Fruit fly (Drosophila melanogaster): Measurements from ENCODE around the gene BBS8.
A peak's percentile ranks its signal among the peaks of the same experiment; 100 is the strongest.

The BBS8 gene

DNA sequence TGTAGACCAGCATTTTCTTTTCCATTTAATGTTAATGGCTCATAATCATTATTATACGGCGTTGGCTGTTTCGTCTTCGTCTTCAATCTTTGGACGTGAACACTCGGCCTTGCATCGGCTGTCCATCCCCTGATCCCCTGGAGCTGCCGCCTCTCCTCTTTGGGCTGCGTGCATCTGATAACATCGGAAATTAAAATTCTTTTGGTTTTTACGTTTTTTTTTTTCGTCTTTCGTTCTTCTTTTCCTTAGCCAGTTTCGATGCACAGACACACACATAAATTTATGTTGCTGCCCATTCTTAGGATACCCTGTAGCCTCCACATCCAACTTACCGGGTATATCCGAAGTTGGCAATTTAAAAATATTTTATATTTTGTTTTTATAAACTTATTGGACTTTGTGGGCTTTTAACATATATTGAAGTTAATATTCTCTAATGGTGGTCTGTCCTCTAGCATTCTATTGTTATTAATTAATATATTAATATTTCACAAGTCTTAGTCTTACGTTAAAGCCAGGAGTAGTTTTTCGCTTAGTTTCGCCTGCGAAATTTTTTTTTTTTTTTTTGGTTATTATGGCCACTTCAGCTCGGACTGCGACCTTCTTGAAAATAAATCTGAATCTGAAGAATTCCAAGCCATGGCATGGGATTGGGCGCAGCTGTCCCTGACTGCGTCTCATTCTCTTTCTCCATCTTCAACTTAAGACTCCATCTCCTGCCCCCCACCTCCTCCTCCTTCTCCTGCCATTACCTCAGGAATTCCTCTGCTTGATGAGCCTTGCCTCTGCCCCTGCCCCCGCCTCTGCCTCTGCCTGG, 18.2 kb downstream of the BBS8 start (continued):
- TF ChIP-seq CG12659 (GFP tag; optimal IDR thresholded peaks at IDR 0.05) (no peak), CG3407 (GFP tag; optimal IDR thresholded peaks at IDR 0.05) (peak; percentile 23), CG15269 (tag; optimal IDR thresholded peaks at IDR 0.05) (no peak), Abd-B (GFP tag; optimal IDR thresholded peaks at IDR 0.05) (peak; percentile 9), CG30020 (tag; optimal IDR thresholded peaks at IDR 0.05) (peak; percentile 24), jigr1 (GFP tag; IDR thresholded peaks at IDR 0.05) (0 out of 3 replicates have a peak, but pooled peaks have one; percentile 11), CG2120 (GFP tag; optimal IDR thresholded peaks at IDR 0.05) (no peak), Oli (tag; optimal IDR thresholded peaks at IDR 0.05) (peak; percentile 62), CG30431 (GFP tag; optimal IDR thresholded peaks at IDR 0.05) (peak; percentile 58), unpg (GFP tag; optimal IDR thresholded peaks at IDR 0.05) (peak; percentile 55), CoRest (tag; optimal IDR thresholded peaks at IDR 0.05) (peak; percentile 55), Optix (GFP tag; IDR thresholded peaks at IDR 0.05) (peak; percentile 29; the same call in 1 of the 3 replicates), Lhr (GFP tag; optimal IDR thresholded peaks at IDR 0.05) (peak; percentile 35), CG17361 (GFP tag; IDR thresholded peaks at IDR 0.05) (peak; percentile 77), HmgZ (tag; optimal IDR thresholded peaks at IDR 0.05) (no peak), Six4 (GFP tag; optimal IDR thresholded peaks at IDR 0.05) (peak; percentile 32), Sox100B (GFP tag; optimal IDR thresholded peaks at IDR 0.05) (peak; percentile 52), hb (GFP tag; IDR thresholded peaks at IDR 0.05; ENCODE audit: partially characterized antibody) (no peak), CG4820 (GFP tag; optimal IDR thresholded peaks at IDR 0.05) (peak; percentile 1), TFAM (GFP tag; optimal IDR thresholded peaks at IDR 0.05) (no peak), Blimp-1 (GFP tag; optimal IDR thresholded peaks at IDR 0.05) (peak; percentile 46), CG15696 (tag; optimal IDR thresholded peaks at IDR 0.05) (peak; percentile 89), CG13894 (tag; optimal IDR thresholded peaks at IDR 0.05) (no peak), luna (GFP tag; optimal IDR thresholded peaks at IDR 0.05) (no peak), CG10543 (GFP tag; optimal IDR thresholded peaks at IDR 0.05) (no peak), lola (GFP tag; optimal IDR thresholded peaks at IDR 0.05) (peak in 1 of 3 experiments; percentile 95), crol (GFP tag; IDR thresholded peaks at IDR 0.05) (peak; percentile 73), Hr3 (GFP tag; optimal IDR thresholded peaks at IDR 0.05) (peak; percentile 38), Chrac-16 (GFP tag; optimal IDR thresholded peaks at IDR 0.05) (peak; percentile 49), sqz (GFP tag; optimal IDR thresholded peaks at IDR 0.05) (peak; percentile 72), CG17829 (tag; optimal IDR thresholded peaks at IDR 0.05) (peak; percentile 84), esg (GFP tag; conservative IDR thresholded peaks at IDR 0.05) (peak; percentile 17; the same call in 1 of the 2 replicates), CG7556 (GFP tag; optimal IDR thresholded peaks at IDR 0.05) (peak; percentile 65), YL-1 (GFP tag; optimal IDR thresholded peaks at IDR 0.05) (no peak), Spps (tag; optimal IDR thresholded peaks at IDR 0.05) (peak; percentile 49), CG13775 (GFP tag; optimal IDR thresholded peaks at IDR 0.05) (peak; percentile 68), gcm (GFP tag; optimal IDR thresholded peaks at IDR 0.05) (peak; percentile 54), Nf-YA (GFP tag; IDR thresholded peaks at IDR 0.05) (no peak), NFAT (GFP tag; IDR thresholded peaks at IDR 0.05) (no peak), odd (GFP tag; optimal IDR thresholded peaks at IDR 0.05) (no peak), Stat92E (GFP tag; optimal IDR thresholded peaks at IDR 0.05) (peak in 1 of 3 experiments; percentile 17), CG2712 (tag; optimal IDR thresholded peaks at IDR 0.05) (peak; percentile 88), CG4404 (GFP tag; IDR thresholded peaks at IDR 0.05) (peak; percentile 70), Max (GFP tag; optimal IDR thresholded peaks at IDR 0.05) (peak; percentile 4), CG8388 (GFP tag; optimal IDR thresholded peaks at IDR 0.05) (peak; percentile 58), stwl (tag; optimal IDR thresholded peaks at IDR 0.05) (peak; percentile 21), CG12391 (tag; optimal IDR thresholded peaks at IDR 0.05) (peak; percentile 74)
